Worm (Caenorhabditis elegans) whole organism, L4/young adult: ENCODE measurements around the gene Y71H2AM.20.

Experiments used
- W03F9.2 ChIP-seq: fragments of 150-350 bp; optimal IDR thresholded peaks from 2 replicates; lab custom pipeline; 2014; ENCODE audit warnings: missing biosample characterization, missing genetic modification characterization
- dao-5 ChIP-seq: sonication (generic microtip); optimal IDR thresholded peaks from 2 replicates; lab custom pipeline; 2016; ENCODE audit warnings: missing genotype, missing genetic modification characterization, moderate library complexity, missing compliant biosample characterization
- him-1 ChIP-seq: sonication (generic microtip); optimal IDR thresholded peaks from 2 replicates; lab custom pipeline; 2016; ENCODE audit warnings: missing genotype, missing genetic modification reagents, missing genetic modification characterization, missing compliant biosample characterization

ce11 chrIII:2757478-2757877 lies 28.3 kb downstream of the Y71H2AM.20 start:
- TF ChIP-seq dao-5 (tag; lab: Kevin White, UChicago) (no peak), W03F9.2 (tag; lab: Kevin White, UChicago) (no peak), him-1 (tag; lab: Kevin White, UChicago) (no peak)
